Worm (Caenorhabditis elegans): Measurements from ENCODE around the gene Y41D4B.1.
"Not testable (repeated sequence)": the region's sequence is repeated elsewhere in the genome, so short reads cannot be mapped to it uniquely, and the experiment has no call there.

Gene Y41D4B.1

DNA sequence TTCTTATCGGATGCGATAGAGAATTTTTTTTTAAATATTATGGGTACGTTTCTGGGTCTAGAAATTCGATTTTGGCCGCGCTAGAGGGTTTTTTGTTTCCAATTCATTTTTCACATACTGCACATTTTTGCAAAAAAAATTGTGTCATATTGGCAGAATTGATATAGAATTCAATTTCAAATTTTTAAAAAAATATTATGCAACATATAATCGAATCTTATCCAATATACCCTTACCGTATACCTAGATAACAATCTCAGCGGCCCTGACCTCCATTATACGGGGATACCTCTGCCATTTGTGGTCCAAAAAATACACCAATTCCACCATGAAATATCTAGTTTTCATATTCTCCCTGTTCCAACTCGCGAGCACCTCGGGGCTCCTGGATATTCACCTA is 40.8 kb upstream of the Y41D4B.1 start, which contains the start of gene cpg-24:
cpg-24 (plus strand) TSS at position 301 of the 400 bp plus-strand sequence.
- no peak for TF ChIP-seq daf-12 (tag; optimal IDR thresholded peaks at IDR 0.05)
- TF ChIP-seq egl-5 (tag; optimal IDR thresholded peaks at IDR 0.05) = no peak
- no peak for TF ChIP-seq unc-39 (tag; optimal IDR thresholded peaks at IDR 0.05)

DNA sequence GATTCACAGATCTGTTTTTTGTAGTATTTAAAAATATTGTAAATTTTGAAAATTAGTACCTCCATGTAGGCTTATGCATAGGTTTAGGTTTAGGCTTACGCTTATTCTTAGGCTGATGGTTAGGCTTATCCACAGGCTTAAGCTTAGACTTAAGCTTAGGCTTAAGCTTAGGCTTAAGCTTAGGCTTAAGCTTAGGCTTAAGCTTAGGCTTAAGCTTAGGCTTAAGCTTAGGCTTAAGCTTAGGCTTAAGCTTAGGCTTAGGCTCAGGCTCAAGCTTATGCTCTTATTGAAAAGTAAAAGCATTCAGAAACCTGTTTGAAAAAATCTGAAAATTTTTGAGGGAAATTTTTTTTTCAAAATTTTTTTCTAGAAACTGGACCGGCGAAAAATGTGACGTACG is 39.9 kb upstream of the Y41D4B.1 start:
- TF ChIP-seq nhr-67 (tag; optimal IDR thresholded peaks at IDR 0.05) = no peak
- TF ChIP-seq pqm-1 (tag; optimal IDR thresholded peaks at IDR 0.05) = no peak
- no peak for TF ChIP-seq mml-1 (tag; optimal IDR thresholded peaks at IDR 0.05)
- no peak for TF ChIP-seq ZK546.5 (tag; optimal IDR thresholded peaks at IDR 0.05)
- TF ChIP-seq ceh-28 (tag; optimal IDR thresholded peaks at IDR 0.05) = no peak
- no peak for TF ChIP-seq nhr-28 (tag; optimal IDR thresholded peaks at IDR 0.05)
- no peak for TF ChIP-seq ceh-82 (tag; optimal IDR thresholded peaks at IDR 0.05)
- no peak for TF ChIP-seq ceh-9 (tag; optimal IDR thresholded peaks at IDR 0.05)
- no peak for TF ChIP-seq nhr-11 (tag; optimal IDR thresholded peaks at IDR 0.05)
- no peak for TF ChIP-seq fkh-10 (GFP tag; optimal IDR thresholded peaks at IDR 0.05)
- TF ChIP-seq ztf-11 (tag; optimal IDR thresholded peaks at IDR 0.05) = no peak
- TF ChIP-seq nhr-23 (tag; optimal IDR thresholded peaks at IDR 0.05) = no peak
- TF ChIP-seq mdl-1 (tag; optimal IDR thresholded peaks at IDR 0.05) = no peak
- TF ChIP-seq skn-1 (tag; optimal IDR thresholded peaks at IDR 0.05) = no peak
- no peak for TF ChIP-seq hmg-11 (tag; optimal IDR thresholded peaks at IDR 0.05)

DNA sequence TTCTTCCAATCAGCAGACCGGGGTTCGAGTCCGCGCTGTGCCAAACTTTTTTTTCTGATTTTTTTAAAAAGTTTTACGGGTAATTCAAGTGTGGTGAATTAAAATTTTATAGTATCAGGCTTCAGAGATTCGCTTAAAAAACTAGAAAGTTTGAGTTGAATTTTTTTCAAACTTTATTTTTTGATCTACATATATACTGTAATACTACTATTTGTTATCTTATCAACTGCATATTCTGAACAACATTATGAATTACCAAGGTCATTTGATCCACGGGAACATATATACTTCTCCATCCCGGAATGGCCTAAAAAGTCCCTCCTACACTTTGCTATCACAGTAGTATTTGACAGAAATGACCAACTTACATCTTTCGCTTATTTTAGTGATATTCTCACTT is 39.1 kb upstream of the Y41D4B.1 start, which contains the start of gene Y41D4B.6:
Y41D4B.6 (plus strand) TSS at position 301 of the 400 bp plus-strand sequence.
- TF ChIP-seq nhr-25 (tag; optimal IDR thresholded peaks at IDR 0.05) (no peak), nhr-76 (tag; optimal IDR thresholded peaks at IDR 0.05) (no peak), nhr-43 (tag; optimal IDR thresholded peaks at IDR 0.05; ENCODE audit: poor library complexity, severe bottlenecking) (no peak), fos-1 (tag; optimal IDR thresholded peaks at IDR 0.05) (no peak), jun-1 (tag; optimal IDR thresholded peaks at IDR 0.05) (no peak), zag-1 (tag; optimal IDR thresholded peaks at IDR 0.05) (no peak), fkh-2 (tag; optimal IDR thresholded peaks at IDR 0.05) (no peak), nfya-1 (tag; optimal IDR thresholded peaks at IDR 0.05; ENCODE audit: insufficient read depth) (no peak), lin-39 (tag; optimal IDR thresholded peaks at IDR 0.05) (no peak), elt-2 (tag; optimal IDR thresholded peaks at IDR 0.05) (no peak), daf-12 (tag; optimal IDR thresholded peaks at IDR 0.05) (no peak), ZK546.5 (tag; optimal IDR thresholded peaks at IDR 0.05) (no peak), nhr-11 (tag; optimal IDR thresholded peaks at IDR 0.05) (no peak), ceh-9 (tag; optimal IDR thresholded peaks at IDR 0.05) (no peak), tbx-2 (tag; optimal IDR thresholded peaks at IDR 0.05) (no peak), nhr-28 (tag; optimal IDR thresholded peaks at IDR 0.05) (no peak), aly-2 (tag; optimal IDR thresholded peaks at IDR 0.05) (no peak), skn-1 (tag; optimal IDR thresholded peaks at IDR 0.05) (no peak), ceh-82 (tag; optimal IDR thresholded peaks at IDR 0.05) (no peak)

DNA sequence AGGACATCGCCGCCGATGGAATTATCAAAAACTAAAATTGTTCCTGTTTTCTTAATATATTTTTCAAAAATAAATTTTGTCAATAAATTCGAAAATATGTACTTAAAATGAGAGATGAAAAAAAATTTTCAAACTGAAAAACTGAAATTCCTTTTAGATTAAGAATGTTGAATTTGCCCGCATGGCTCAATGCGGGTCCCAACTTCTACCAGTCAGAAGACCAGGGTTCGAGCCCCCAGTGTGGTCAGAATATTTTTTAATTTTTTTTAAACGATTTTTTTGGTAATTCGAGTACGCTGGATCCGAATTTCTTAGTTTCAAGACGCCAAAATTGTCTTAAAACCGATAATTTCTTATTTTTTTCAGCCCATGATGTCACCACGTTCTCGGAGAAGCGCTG is 35.2 kb upstream of the Y41D4B.1 start:
- TF ChIP-seq fkh-10 (GFP tag; optimal IDR thresholded peaks at IDR 0.05) = peak; percentile 12
- TF ChIP-seq nhr-28 (tag; optimal IDR thresholded peaks at IDR 0.05) = no peak

DNA sequence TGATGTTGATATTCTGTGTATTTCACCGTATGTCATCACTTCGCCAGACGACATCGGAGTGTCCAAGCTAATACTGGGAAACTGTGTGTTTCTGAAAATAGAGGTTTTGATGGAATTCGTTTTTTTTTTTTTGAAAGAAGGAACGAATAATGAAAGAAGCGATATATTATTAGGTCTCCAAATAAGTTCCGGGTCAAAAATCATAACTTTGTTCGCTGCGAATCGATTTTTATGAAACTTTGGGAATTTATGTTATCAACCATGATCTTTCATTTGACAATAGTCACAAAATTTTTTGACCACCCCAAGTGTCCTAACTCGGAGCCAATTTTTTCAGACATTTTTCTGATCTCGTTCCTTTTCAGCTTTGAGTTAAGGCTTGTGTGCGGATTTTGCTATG is 27.3 kb upstream of the Y41D4B.1 start, which contains the start of gene nhr-274:
nhr-274 (minus strand) TSS at position 101 of the 400 bp plus-strand sequence.
- not testable (repeated sequence) for TF ChIP-seq tbx-2 (tag; optimal IDR thresholded peaks at IDR 0.05); nhr-237 (tag; optimal IDR thresholded peaks at IDR 0.05); nhr-43 (tag; optimal IDR thresholded peaks at IDR 0.05; ENCODE audit: poor library complexity, severe bottlenecking)

DNA sequence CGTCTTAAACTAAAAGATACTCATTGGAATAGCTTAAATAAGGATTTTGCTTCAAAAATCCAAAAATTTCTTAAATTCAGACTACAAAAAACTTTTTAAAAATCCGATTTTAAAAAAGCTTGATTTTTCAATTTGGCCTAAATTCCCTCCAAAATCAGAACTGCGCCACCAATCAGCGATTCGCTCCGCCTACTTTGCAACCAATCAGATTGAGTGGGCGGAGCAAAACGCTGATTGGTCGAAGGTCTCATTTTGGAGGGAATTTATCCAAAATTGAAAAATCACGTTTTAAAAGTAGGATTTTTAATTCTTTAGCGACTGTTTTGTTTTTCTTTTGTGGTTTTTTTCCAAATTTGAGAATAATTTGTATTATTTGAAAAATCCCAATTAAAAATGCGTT is 23.1 kb upstream of the Y41D4B.1 start:
- TF ChIP-seq nfya-1 (tag; optimal IDR thresholded peaks at IDR 0.05; ENCODE audit: insufficient read depth) (peak; percentile 96), tbx-2 (tag; optimal IDR thresholded peaks at IDR 0.05) (no peak)

DNA sequence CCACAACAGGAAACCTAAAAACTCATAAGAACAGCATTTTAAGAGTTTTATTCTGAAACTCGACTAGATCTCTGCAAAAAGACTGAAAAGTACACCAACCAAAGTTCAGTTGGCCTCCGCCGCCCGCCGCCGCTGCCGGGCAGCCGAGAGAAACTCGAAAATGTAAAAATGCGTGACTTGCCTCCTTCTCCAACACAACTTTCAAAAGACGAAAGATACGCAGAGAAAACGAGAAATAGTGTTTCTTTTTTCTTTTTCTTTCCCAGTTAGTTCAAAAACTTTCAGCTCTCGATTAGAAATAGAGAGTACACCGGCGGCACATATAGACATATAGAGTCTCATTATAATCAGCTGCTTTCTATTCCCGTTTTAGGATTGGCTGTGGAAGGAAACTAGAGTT is 22.7 kb upstream of the Y41D4B.1 start:
- TF ChIP-seq hmg-11 (tag; optimal IDR thresholded peaks at IDR 0.05) (peak; percentile 53), zag-1 (tag; optimal IDR thresholded peaks at IDR 0.05) (no peak), R02D3.7 (tag; optimal IDR thresholded peaks at IDR 0.05) (no peak), tbx-2 (tag; optimal IDR thresholded peaks at IDR 0.05) (no peak), snpc-4 (tag; optimal IDR thresholded peaks at IDR 0.05) (no peak), sea-2 (GFP tag; optimal IDR thresholded peaks at IDR 0.05) (no peak), nhr-28 (tag; optimal IDR thresholded peaks at IDR 0.05) (no peak), nhr-237 (tag; optimal IDR thresholded peaks at IDR 0.05) (no peak), nhr-12 (tag; optimal IDR thresholded peaks at IDR 0.05) (no peak), nhr-25 (tag; optimal IDR thresholded peaks at IDR 0.05) (no peak), nhr-23 (tag; optimal IDR thresholded peaks at IDR 0.05) (no peak), eor-1 (tag; optimal IDR thresholded peaks at IDR 0.05) (no peak), ZK546.5 (tag; optimal IDR thresholded peaks at IDR 0.05) (no peak), elt-2 (tag; optimal IDR thresholded peaks at IDR 0.05) (peak; percentile 41), nhr-11 (tag; optimal IDR thresholded peaks at IDR 0.05) (no peak), unc-39 (tag; optimal IDR thresholded peaks at IDR 0.05) (no peak), ztf-4 (tag; optimal IDR thresholded peaks at IDR 0.05) (no peak), mdl-1 (tag; optimal IDR thresholded peaks at IDR 0.05) (no peak), jun-1 (tag; optimal IDR thresholded peaks at IDR 0.05) (peak; percentile 61), nhr-76 (tag; optimal IDR thresholded peaks at IDR 0.05) (no peak), pqm-1 (tag; optimal IDR thresholded peaks at IDR 0.05) (peak; percentile 5), aly-2 (tag; optimal IDR thresholded peaks at IDR 0.05) (no peak), ceh-82 (tag; optimal IDR thresholded peaks at IDR 0.05) (no peak), egl-5 (tag; optimal IDR thresholded peaks at IDR 0.05) (no peak), lin-15B (tag; optimal IDR thresholded peaks at IDR 0.05) (peak; percentile 29)

Data from whole organism, L3 larva.